Worm (Caenorhabditis elegans): ENCODE results near the gene C05B5.11.

C05B5.11 gene

ce11 chrIII:10001060-10001459 lies 3.3 kb upstream of the C05B5.11 start, which contains the start of gene C05B5.5:
C05B5.5 (plus strand) TSS chrIII:10001360.
- TF ChIP-seq klf-2 (GFP tag; conservative IDR thresholded peaks at IDR 0.05) (no peak), tab-1 (GFP tag; IDR thresholded peaks at IDR 0.05) (no peak), ztf-23 (GFP tag; IDR thresholded peaks at IDR 0.05) (no peak)

ce11 chrIII:10006734-10007348 lies 2.5 kb downstream of the C05B5.11 start, which contains the start of gene C05B5.8:
C05B5.8 (minus strand) TSS chrIII:10006784.
- TF ChIP-seq T22C8.4 (GFP tag; IDR thresholded peaks at IDR 0.05) (no peak), ztf-23 (GFP tag; IDR thresholded peaks at IDR 0.05) (no peak), med-1 (GFP tag; optimal IDR thresholded peaks at IDR 0.05; ENCODE audit: insufficient read depth) (no peak), ztf-29 (GFP tag; IDR thresholded peaks at IDR 0.05) (no peak), ref-1 (GFP tag; conservative IDR thresholded peaks at IDR 0.05) (no peak), flt-1 (GFP tag; IDR thresholded peaks at IDR 0.05) (no peak), tab-1 (GFP tag; IDR thresholded peaks at IDR 0.05) (no peak), klf-2 (GFP tag; conservative IDR thresholded peaks at IDR 0.05) (no peak), cog-1 (tag; optimal IDR thresholded peaks at IDR 0.05) (no peak)

- TF ChIP-seq ztf-29 (GFP tag; IDR thresholded peaks at IDR 0.05) (no peak), T22C8.4 (GFP tag; IDR thresholded peaks at IDR 0.05) (no peak), med-1 (GFP tag; optimal IDR thresholded peaks at IDR 0.05; ENCODE audit: insufficient read depth) (no peak), klf-2 (GFP tag; conservative IDR thresholded peaks at IDR 0.05) (no peak), ztf-23 (GFP tag; IDR thresholded peaks at IDR 0.05) (no peak), tab-1 (GFP tag; IDR thresholded peaks at IDR 0.05) (no peak), cog-1 (tag; optimal IDR thresholded peaks at IDR 0.05) (no peak), ref-1 (GFP tag; conservative IDR thresholded peaks at IDR 0.05) (no peak), flt-1 (GFP tag; IDR thresholded peaks at IDR 0.05) (no peak)
Measured at ce11 chrIII:10010117-10010516, 5.8 kb downstream of the C05B5.11 start, which contains the start of gene fbxa-155. fbxa-155 (minus strand) TSS chrIII:10010217.

ce11 chrIII:10012136-10012535 lies 7.8 kb downstream of the C05B5.11 start, which contains the start of gene C05B5.16:
C05B5.16 (plus strand) TSS chrIII:10012436.
- TF ChIP-seq tab-1 (GFP tag; IDR thresholded peaks at IDR 0.05) (no peak), flt-1 (GFP tag; IDR thresholded peaks at IDR 0.05) (no peak), ztf-23 (GFP tag; IDR thresholded peaks at IDR 0.05) (no peak), ref-1 (GFP tag; conservative IDR thresholded peaks at IDR 0.05) (no peak), klf-2 (GFP tag; conservative IDR thresholded peaks at IDR 0.05) (no peak), T22C8.4 (GFP tag; IDR thresholded peaks at IDR 0.05) (no peak)

- TF ChIP-seq cog-1 (tag; optimal IDR thresholded peaks at IDR 0.05): no peak
- no peak for TF ChIP-seq tab-1 (GFP tag; IDR thresholded peaks at IDR 0.05)
- TF ChIP-seq flt-1 (GFP tag; IDR thresholded peaks at IDR 0.05): 0 out of 2 replicates have a peak, but pooled peaks have one; percentile 26
- TF ChIP-seq med-1 (GFP tag; optimal IDR thresholded peaks at IDR 0.05; ENCODE audit: insufficient read depth): no peak
- TF ChIP-seq klf-2 (GFP tag; conservative IDR thresholded peaks at IDR 0.05): no peak
- no peak for TF ChIP-seq ztf-23 (GFP tag; IDR thresholded peaks at IDR 0.05)
- no peak for TF ChIP-seq T22C8.4 (GFP tag; IDR thresholded peaks at IDR 0.05)
Measured at ce11 chrIII:10016413-10017051, 12.2 kb downstream of the C05B5.11 start, which contains the start of gene rgs-1. rgs-1 (minus strand) TSS chrIII:10016558.

ce11 chrIII:10018007-10018406 lies 13.7 kb downstream of the C05B5.11 start:
- no peak for TF ChIP-seq cog-1 (tag; optimal IDR thresholded peaks at IDR 0.05)
- TF ChIP-seq klf-2 (GFP tag; conservative IDR thresholded peaks at IDR 0.05): no peak
- TF ChIP-seq tab-1 (GFP tag; IDR thresholded peaks at IDR 0.05): no peak
- TF ChIP-seq flt-1 (GFP tag; IDR thresholded peaks at IDR 0.05): no peak
- TF ChIP-seq med-1 (GFP tag; optimal IDR thresholded peaks at IDR 0.05; ENCODE audit: insufficient read depth): no peak
- TF ChIP-seq ztf-29 (GFP tag; IDR thresholded peaks at IDR 0.05): no peak
- no peak for TF ChIP-seq ref-1 (GFP tag; conservative IDR thresholded peaks at IDR 0.05)
- no peak for TF ChIP-seq ztf-23 (GFP tag; IDR thresholded peaks at IDR 0.05)
- no peak for TF ChIP-seq T22C8.4 (GFP tag; IDR thresholded peaks at IDR 0.05)

- no peak for TF ChIP-seq ref-1 (GFP tag; conservative IDR thresholded peaks at IDR 0.05)
- TF ChIP-seq T22C8.4 (GFP tag; IDR thresholded peaks at IDR 0.05): no peak
- TF ChIP-seq ztf-23 (GFP tag; IDR thresholded peaks at IDR 0.05): no peak
- TF ChIP-seq ztf-29 (GFP tag; IDR thresholded peaks at IDR 0.05): no peak
- TF ChIP-seq tab-1 (GFP tag; IDR thresholded peaks at IDR 0.05): no peak
- no peak for TF ChIP-seq med-1 (GFP tag; optimal IDR thresholded peaks at IDR 0.05; ENCODE audit: insufficient read depth)
- no peak for TF ChIP-seq cog-1 (tag; optimal IDR thresholded peaks at IDR 0.05)
- no peak for TF ChIP-seq flt-1 (GFP tag; IDR thresholded peaks at IDR 0.05)
- TF ChIP-seq klf-2 (GFP tag; conservative IDR thresholded peaks at IDR 0.05): no peak
Measured at ce11 chrIII:10023452-10023851, 19.1 kb downstream of the C05B5.11 start, which contains the start of gene ins-21. ins-21 (plus strand) TSS chrIII:10023752.

- TF ChIP-seq ref-1 (GFP tag; conservative IDR thresholded peaks at IDR 0.05): no peak
- TF ChIP-seq cog-1 (tag; optimal IDR thresholded peaks at IDR 0.05): no peak
- TF ChIP-seq tab-1 (GFP tag; IDR thresholded peaks at IDR 0.05): no peak
- TF ChIP-seq T22C8.4 (GFP tag; IDR thresholded peaks at IDR 0.05): no peak
- TF ChIP-seq klf-2 (GFP tag; conservative IDR thresholded peaks at IDR 0.05): no peak
- TF ChIP-seq ztf-23 (GFP tag; IDR thresholded peaks at IDR 0.05): no peak
- TF ChIP-seq ztf-29 (GFP tag; IDR thresholded peaks at IDR 0.05): no peak
- no peak for TF ChIP-seq flt-1 (GFP tag; IDR thresholded peaks at IDR 0.05)
- TF ChIP-seq med-1 (GFP tag; optimal IDR thresholded peaks at IDR 0.05; ENCODE audit: insufficient read depth): no peak
Measured at ce11 chrIII:10025989-10026388, 21.7 kb downstream of the C05B5.11 start, which contains the start of gene ins-22. ins-22 (plus strand) TSS chrIII:10026289.

ce11 chrIII:10027947-10028346 lies 23.6 kb downstream of the C05B5.11 start, which contains the start of gene ins-23:
ins-23 (plus strand) TSS chrIII:10028247.
- TF ChIP-seq med-1 (GFP tag; optimal IDR thresholded peaks at IDR 0.05; ENCODE audit: insufficient read depth) (no peak), cog-1 (tag; optimal IDR thresholded peaks at IDR 0.05) (no peak), flt-1 (GFP tag; IDR thresholded peaks at IDR 0.05) (no peak), ref-1 (GFP tag; conservative IDR thresholded peaks at IDR 0.05) (no peak), T22C8.4 (GFP tag; IDR thresholded peaks at IDR 0.05) (no peak)
